Worm (Caenorhabditis elegans) whole organism, L4/young adult: ENCODE results near the gene phat-5.

ENCODE experiments used
- W03F9.2 ChIP-seq: fragments of 150-350 bp; optimal IDR thresholded peaks from 2 replicates; lab custom pipeline; 2014; ENCODE audit warnings: missing biosample characterization, missing genetic modification characterization
- dao-5 ChIP-seq: sonication (generic microtip); optimal IDR thresholded peaks from 2 replicates; lab custom pipeline; 2016; ENCODE audit warnings: missing genotype, missing genetic modification characterization, moderate library complexity, missing compliant biosample characterization
- him-1 ChIP-seq: sonication (generic microtip); optimal IDR thresholded peaks from 2 replicates; lab custom pipeline; 2016; ENCODE audit warnings: missing genotype, missing genetic modification reagents, missing genetic modification characterization, missing compliant biosample characterization

Gene phat-5

DNA sequence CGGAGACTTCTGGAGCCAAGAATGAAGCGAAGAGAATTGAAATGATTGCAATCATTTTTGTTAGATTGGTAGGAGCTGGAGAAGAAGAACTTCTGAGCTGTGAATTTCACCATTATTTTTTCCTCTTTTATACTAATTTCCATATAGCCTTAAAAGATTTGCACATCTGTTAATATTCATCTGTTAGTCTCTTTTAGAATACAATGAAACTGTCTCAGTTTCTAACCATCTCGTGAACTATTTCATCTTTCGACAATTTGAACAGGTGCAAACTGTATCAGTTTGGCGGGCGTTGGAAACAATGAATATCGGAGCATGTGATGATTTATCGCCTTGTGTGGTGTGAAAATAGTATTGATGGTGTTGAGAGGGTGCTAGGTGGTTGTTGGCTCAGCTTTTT is at the start of gene phat-5:
TSS of gene phat-5 (minus strand) at position 101 of the 400 bp plus-strand sequence.
- TF ChIP-seq W03F9.2 (no peak), dao-5 (no peak), him-1 (tag; lab: Kevin White, UChicago) (no peak)

DNA sequence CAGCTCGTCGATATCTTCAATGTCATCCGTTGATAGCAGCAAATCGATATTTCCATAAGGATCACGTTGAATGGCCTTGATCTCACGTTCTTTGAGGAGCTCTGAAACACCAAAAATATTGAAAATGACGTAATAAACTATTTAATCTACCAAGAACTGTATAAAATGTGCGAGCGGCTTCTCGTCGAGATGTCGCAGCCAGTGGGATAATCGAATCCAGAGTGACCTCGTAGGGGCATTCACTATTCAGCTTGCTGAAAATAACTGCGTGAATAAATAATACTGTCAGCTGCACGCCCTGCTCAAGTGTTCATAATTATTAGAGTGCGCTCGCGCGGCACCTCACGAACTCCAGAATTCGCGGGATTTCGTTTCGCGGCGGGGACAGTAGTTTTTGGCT is 47.8 kb upstream of the phat-5 start, which contains the start of gene Y45G5AM.7:
TSS of gene Y45G5AM.7 (minus strand) at position 101 of the 400 bp plus-strand sequence.
- no peak for TF ChIP-seq him-1 (tag; lab: Kevin White, UChicago)
- TF ChIP-seq dao-5 = no peak
- no peak for TF ChIP-seq W03F9.2

- TF ChIP-seq W03F9.2 (no peak), him-1 (tag; lab: Kevin White, UChicago) (no peak), dao-5 (no peak)
Measured at ce11 chrV:4169658-4170057, 47.3 kb upstream of the phat-5 start.

DNA sequence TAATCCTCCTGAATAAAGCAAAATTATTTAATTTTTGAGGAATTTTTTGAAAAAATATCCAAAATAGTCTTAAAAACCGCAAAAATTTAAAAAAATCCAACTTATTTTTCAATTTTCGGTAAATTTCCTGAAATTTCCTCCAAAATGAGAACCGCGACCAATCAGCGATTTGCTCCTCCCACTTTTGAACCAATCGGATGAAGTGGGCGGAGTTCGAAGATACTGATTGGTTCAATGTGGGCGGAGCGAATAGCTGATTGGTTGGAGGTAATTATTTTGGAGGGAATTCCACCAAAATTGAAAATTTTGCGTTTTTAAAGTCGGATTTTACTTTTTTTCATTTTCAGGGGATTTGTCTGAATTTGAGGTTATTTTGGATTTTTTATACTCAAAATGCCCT is 45.7 kb upstream of the phat-5 start:
- TF ChIP-seq him-1 (tag; lab: Kevin White, UChicago) (no peak), dao-5 (no peak), W03F9.2 (no peak)

- TF ChIP-seq W03F9.2 (no peak), him-1 (tag; lab: Kevin White, UChicago) (no peak), dao-5 (no peak)
Measured at ce11 chrV:4164504-4164959, 42.2 kb upstream of the phat-5 start, which contains the start of gene Y45G5AM.3. Y45G5AM.3 (plus strand) TSS chrV:4164554.

DNA sequence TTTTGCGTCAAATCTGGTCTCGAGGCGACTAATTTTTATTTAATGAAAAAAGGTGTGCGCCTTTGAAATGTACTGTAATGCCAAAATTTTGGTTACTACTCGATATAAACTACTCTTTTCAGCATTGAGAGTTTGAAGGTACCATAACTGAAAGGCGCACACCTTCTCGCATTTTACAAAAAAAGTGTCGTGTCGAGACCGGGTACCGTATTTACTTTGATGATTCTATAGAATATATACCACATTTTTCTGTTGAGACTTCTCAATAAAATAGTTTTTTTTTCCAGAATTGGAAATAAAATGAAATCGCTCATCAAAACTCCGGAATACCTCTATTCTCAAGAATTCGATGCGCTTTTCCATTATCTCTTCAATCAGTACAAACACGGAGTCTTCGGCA is 40.6 kb upstream of the phat-5 start, which contains the start of gene Y45G5AM.4:
TSS of gene Y45G5AM.4 (plus strand) at position 301 of the 400 bp plus-strand sequence.
- TF ChIP-seq him-1 (tag; lab: Kevin White, UChicago) = no peak
- TF ChIP-seq W03F9.2 = no peak
- no peak for TF ChIP-seq dao-5

- no peak for TF ChIP-seq W03F9.2
- no peak for TF ChIP-seq dao-5
- no peak for TF ChIP-seq him-1 (tag; lab: Kevin White, UChicago)
Measured at ce11 chrV:4160086-4160485, 37.8 kb upstream of the phat-5 start, which contains the start of gene Y45G5AM.5. Y45G5AM.5 (plus strand) TSS chrV:4160386.

DNA sequence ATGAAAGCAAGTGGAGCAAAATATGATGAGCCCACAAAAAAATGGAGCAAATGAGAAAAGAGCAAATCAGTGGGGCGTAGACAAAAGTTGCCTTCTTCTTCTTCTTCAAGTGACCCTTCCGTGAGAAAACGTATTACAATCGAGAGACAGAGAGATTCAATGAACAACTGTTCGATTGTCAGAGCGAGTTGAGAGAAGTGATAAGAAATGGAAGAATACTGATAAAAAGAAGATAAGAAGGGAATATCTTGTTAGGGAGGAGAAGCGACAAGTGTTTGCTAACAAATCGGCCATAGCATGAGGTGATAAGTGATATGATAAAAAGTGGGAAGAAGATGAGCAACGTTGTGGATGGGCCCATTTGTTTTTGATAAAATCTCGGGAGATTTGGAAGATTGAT is 35.0 kb upstream of the phat-5 start:
- TF ChIP-seq W03F9.2 (no peak), him-1 (tag; lab: Kevin White, UChicago) (no peak), dao-5 (no peak)

ce11 chrV:4152200-4152599 is 29.9 kb upstream of the phat-5 start, which contains the start of gene Y45G5AM.6:
Y45G5AM.6 (minus strand) TSS chrV:4152300.
- TF ChIP-seq him-1 (tag; lab: Kevin White, UChicago) (no peak), dao-5 (no peak), W03F9.2 (no peak)

- TF ChIP-seq him-1 (tag; lab: Kevin White, UChicago) (no peak), W03F9.2 (no peak), dao-5 (no peak)
Measured at ce11 chrV:4151400-4151799, 29.1 kb upstream of the phat-5 start.

DNA sequence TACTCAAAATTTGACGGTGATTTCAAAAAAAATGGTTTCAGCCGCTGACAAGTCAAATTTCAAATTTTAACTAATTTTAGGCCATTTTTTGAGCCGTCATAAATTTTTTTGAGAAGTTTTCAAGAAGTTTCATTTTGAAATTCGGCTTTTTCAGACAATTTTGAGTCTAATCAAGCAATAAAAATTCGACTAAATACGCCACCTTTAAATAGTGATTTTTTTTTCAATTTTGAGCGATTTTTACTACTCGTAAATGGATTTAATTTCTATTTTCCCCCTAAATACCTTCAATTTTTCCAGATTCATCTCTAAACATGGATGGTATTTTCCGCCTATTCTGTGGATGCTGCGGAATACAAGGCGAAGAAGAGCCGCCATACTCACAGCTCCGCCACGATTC is 21.9 kb upstream of the phat-5 start, which contains the start of gene Y45G5AL.1:
TSS of gene Y45G5AL.1 (plus strand) at position 301 of the 400 bp plus-strand sequence.
- TF ChIP-seq him-1 (tag; lab: Kevin White, UChicago) (no peak), W03F9.2 (no peak), dao-5 (no peak)

ce11 chrV:4143034-4143433 is 20.7 kb upstream of the phat-5 start:
- peak; percentile 66 for TF ChIP-seq W03F9.2
- no peak for TF ChIP-seq him-1 (tag; lab: Kevin White, UChicago)

DNA sequence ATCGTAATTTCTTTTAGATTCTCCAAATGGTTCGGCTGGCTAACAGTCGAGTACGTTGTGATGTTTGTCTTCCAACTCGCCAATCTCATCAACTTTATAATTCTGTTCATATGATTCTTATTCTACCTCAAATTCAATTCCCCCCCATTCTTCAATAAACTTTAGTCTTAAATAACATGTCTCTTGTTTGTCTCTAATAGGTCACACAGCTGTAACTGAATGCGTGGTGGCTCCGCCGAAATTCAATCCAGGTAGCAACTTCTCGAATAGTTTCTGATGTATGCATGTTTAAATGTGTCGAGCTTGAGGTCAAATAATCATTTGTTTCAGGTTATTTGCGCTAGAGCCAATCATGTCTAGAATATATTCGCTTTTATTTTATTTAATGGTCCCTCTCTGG is 16.4 kb upstream of the phat-5 start, which contains the start of gene lgc-29:
TSS of gene lgc-29 (plus strand) at position 301 of the 400 bp plus-strand sequence.
- TF ChIP-seq W03F9.2 (no peak), dao-5 (no peak), him-1 (tag; lab: Kevin White, UChicago) (no peak)

- TF ChIP-seq him-1 (tag; lab: Kevin White, UChicago) (no peak), dao-5 (no peak), W03F9.2 (no peak)
Measured at ce11 chrV:4134728-4135127, 12.4 kb upstream of the phat-5 start, which contains the start of gene lgc-1. lgc-1 (plus strand) TSS chrV:4135028.

ce11 chrV:4131471-4131939 is 9.2 kb upstream of the phat-5 start, which contains the start of gene nhr-57:
nhr-57 (plus strand) TSS chrV:4131889.
- TF ChIP-seq him-1 (tag; lab: Kevin White, UChicago) (no peak), W03F9.2 (no peak), dao-5 (no peak)

- TF ChIP-seq dao-5 = no peak
- no peak for TF ChIP-seq him-1 (tag; lab: Kevin White, UChicago)
- no peak for TF ChIP-seq W03F9.2
Measured at ce11 chrV:4129604-4130003, 7.3 kb upstream of the phat-5 start, which contains the start of gene phat-4. phat-4 (plus strand) TSS chrV:4129904.
